Fruit fly (Drosophila melanogaster): ENCODE data around the gene CG13312.

DNA sequence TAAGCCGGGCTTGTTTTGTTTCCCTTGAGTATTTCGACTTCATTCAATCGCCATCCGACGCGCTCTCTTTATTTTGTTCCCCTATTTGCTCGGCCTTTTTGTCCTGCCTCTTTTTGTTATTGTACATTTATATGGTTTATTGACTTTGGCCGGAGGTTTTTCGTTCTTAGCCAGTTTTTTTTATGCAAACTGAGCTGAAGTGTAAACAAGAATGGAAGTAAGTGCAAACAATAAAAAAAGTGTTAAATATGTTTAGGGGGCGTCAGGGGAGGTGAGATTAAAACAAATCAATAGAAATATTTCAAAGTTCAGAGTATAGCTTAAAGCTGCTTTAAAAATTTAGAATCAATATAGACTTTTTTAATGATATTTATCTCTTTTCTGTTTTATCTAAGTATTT, 27.5 kb upstream of the CG13312 start:
- no peak for TF ChIP-seq insv (optimal IDR thresholded peaks at IDR 0.05)
- TF ChIP-seq psq (optimal IDR thresholded peaks at IDR 0.05), result no peak
- TF ChIP-seq h (optimal IDR thresholded peaks at IDR 0.05), result no peak
